Worm (Caenorhabditis elegans): ENCODE data around the gene srlf-34.

- no peak for TF ChIP-seq ama-1 (optimal IDR thresholded peaks at IDR 0.05)
- no peak for TF ChIP-seq sdc-2 (tag; optimal IDR thresholded peaks at IDR 0.05)
- TF ChIP-seq pha-4 (tag; optimal IDR thresholded peaks at IDR 0.05): no peak
- no peak for TF ChIP-seq syd-9 (tag; optimal IDR thresholded peaks at IDR 0.05)
- no peak for TF ChIP-seq fkh-10 (GFP tag; optimal IDR thresholded peaks at IDR 0.05)
- TF ChIP-seq ceh-22 (tag; optimal IDR thresholded peaks at IDR 0.05): no peak
- TF ChIP-seq tbx-2 (tag; optimal IDR thresholded peaks at IDR 0.05): no peak
- TF ChIP-seq unc-86 (tag; optimal IDR thresholded peaks at IDR 0.05): no peak
Observed at ce11 chrII:10317007-10317406, 4.9 kb downstream of the srlf-34 start, which contains the start of gene M02G9.4.

All from whole organism, late embryonic.